Worm (Caenorhabditis elegans) whole organism, L4 larva: ENCODE measurements around the gene ddl-1.
A peak's percentile ranks its signal among the peaks of the same experiment; 100 is the strongest.

ENCODE experiments used
- D1046.2 ChIP-seq: fragments of 200-800 bp; sonication (Bioruptor generic); IDR thresholded peaks from 2 replicates; pipeline ENCODE4 v1.3.6; 2022; ENCODE audit warnings: missing genetic modification characterization, missing compliant biosample characterization
- F26F4.8 ChIP-seq: fragments of 200-800 bp; sonication (Bioruptor generic); conservative IDR thresholded peaks from 2 replicates; pipeline ENCODE4 v1.3.6; 2022; ENCODE audit warnings: missing genetic modification characterization, missing compliant biosample characterization
- F37D6.2 ChIP-seq: sonication (generic microtip); optimal IDR thresholded peaks from 2 replicates; lab custom pipeline; 2016; ENCODE audit warnings: mild to moderate bottlenecking, missing genetic modification characterization, missing compliant biosample characterization
- F44E2.7 ChIP-seq: fragments of 200-800 bp; sonication (Bioruptor generic); IDR thresholded peaks from 2 replicates; pipeline ENCODE4 v2.1.2; 2022; ENCODE audit warnings: missing genetic modification characterization, missing compliant biosample characterization
- T26A8.4 ChIP-seq: fragments of 200-800 bp; sonication (Bioruptor generic); IDR thresholded peaks from 2 replicates; pipeline ENCODE4 v1.3.6; 2022; ENCODE audit warnings: missing genetic modification characterization, missing compliant biosample characterization
- ZK337.2 ChIP-seq: fragments of 200-800 bp; sonication (Bioruptor generic); IDR thresholded peaks from 2 replicates; pipeline ENCODE4 v1.3.6; 2022; ENCODE audit warnings: missing genetic modification reagents, missing genetic modification characterization, missing compliant biosample characterization
- ZK546.5 ChIP-seq, 2 experiments: sonication (generic microtip); optimal IDR thresholded peaks; 2 replicates each; lab custom pipeline; 2017; ENCODE audit warnings: missing biosample characterization in 2 of 2, missing genetic modification characterization in 2 of 2
- aly-2 ChIP-seq: sonication (generic microtip); optimal IDR thresholded peaks from 2 replicates; lab custom pipeline; 2018; ENCODE audit warnings: missing biosample characterization, missing genetic modification characterization
- ama-1 ChIP-seq: fragments of 150-350 bp; optimal IDR thresholded peaks from 2 replicates; lab custom pipeline; 2014; ENCODE audit warnings: inconsistent platforms, mixed read lengths
- attf-4 ChIP-seq: sonication (generic microtip); optimal IDR thresholded peaks from 3 replicates; lab custom pipeline; 2017; ENCODE audit warnings: missing biosample characterization, missing genetic modification characterization
- ceh-20 ChIP-seq: fragments of 200-800 bp; sonication (Bioruptor generic); IDR thresholded peaks from 2 replicates; pipeline ENCODE4 v1.3.6; 2022; ENCODE audit warnings: missing genetic modification reagents, missing genetic modification characterization, missing compliant biosample characterization
- ceh-32 ChIP-seq: sonication (generic microtip); optimal IDR thresholded peaks from 2 replicates; lab custom pipeline; 2016; ENCODE audit warnings: mild to moderate bottlenecking, missing genetic modification characterization, missing compliant biosample characterization; ENCODE audit not compliant: poor library complexity
- ceh-44 ChIP-seq: fragments of 200-800 bp; sonication (Bioruptor generic); IDR thresholded peaks from 2 replicates; pipeline ENCODE4 v1.3.6; 2022; ENCODE audit warnings: missing genetic modification reagents, missing genetic modification characterization, missing compliant biosample characterization
- ctbp-1 ChIP-seq: fragments of 200-800 bp; sonication (Bioruptor generic); IDR thresholded peaks from 2 replicates; pipeline ENCODE4 v1.3.6; 2022; ENCODE audit warnings: missing genetic modification reagents, missing genetic modification characterization, missing compliant biosample characterization
- daf-12 ChIP-seq: fragments of 150-350 bp; optimal IDR thresholded peaks from 2 replicates; lab custom pipeline; 2014; ENCODE audit warnings: missing biosample characterization, missing genetic modification reagents, missing genetic modification characterization
- daf-16 ChIP-seq, 3 experiments: sonication (generic microtip); optimal IDR thresholded peaks; 2 replicates each; lab custom pipeline; 2016 to 2017; ENCODE audit warnings: missing genetic modification characterization in 3 of 3, missing genetic modification reagents in 3 of 3, mild to moderate bottlenecking in 2 of 3, missing compliant biosample characterization in 2 of 3, missing biosample characterization in 1 of 3, moderate library complexity in 1 of 3
- dmd-6 ChIP-seq: fragments of 200-800 bp; sonication (Bioruptor generic); IDR thresholded peaks from 2 replicates; pipeline ENCODE4 v1.3.6; 2022; ENCODE audit warnings: missing genetic modification reagents, missing genetic modification characterization, missing compliant biosample characterization
- dmd-9 ChIP-seq: fragments of 200-800 bp; sonication (Bioruptor generic); IDR thresholded peaks from 2 replicates; pipeline ENCODE4 v1.3.6; 2022; ENCODE audit warnings: missing genetic modification reagents, missing genetic modification characterization, missing compliant biosample characterization
- dve-1 ChIP-seq: sonication (generic microtip); optimal IDR thresholded peaks from 2 replicates; lab custom pipeline; 2017; ENCODE audit warnings: antibody characterized with exemption, mild to moderate bottlenecking, missing genetic modification characterization, missing compliant biosample characterization; ENCODE audit not compliant: insufficient read depth
- fkh-10 ChIP-seq: fragments of 150-350 bp; optimal IDR thresholded peaks from 2 replicates; lab custom pipeline; 2014; ENCODE audit warnings: missing biosample characterization, missing genetic modification reagents, missing genetic modification characterization
- hif-1 ChIP-seq, 2 experiments: sonication (generic microtip); optimal IDR thresholded peaks; 2 replicates each; lab custom pipeline; 2016 to 2017; ENCODE audit warnings: missing compliant biosample characterization in 2 of 2, missing genetic modification characterization in 2 of 2, missing genetic modification reagents in 2 of 2, missing genotype in 2 of 2, mild to moderate bottlenecking in 1 of 2
- hlh-30 ChIP-seq: sonication (generic microtip); optimal IDR thresholded peaks from 2 replicates; lab custom pipeline; 2017; ENCODE audit warnings: antibody characterized with exemption, mild to moderate bottlenecking, missing genetic modification characterization, missing compliant biosample characterization; ENCODE audit not compliant: insufficient read depth
- lim-7 ChIP-seq: fragments of 200-800 bp; sonication (Bioruptor generic); IDR thresholded peaks from 2 replicates; pipeline ENCODE4 v1.3.6; 2022; ENCODE audit warnings: missing genetic modification characterization, missing compliant biosample characterization
- lin-13 ChIP-seq: fragments of 150-350 bp; optimal IDR thresholded peaks from 2 replicates; lab custom pipeline; 2014; ENCODE audit warnings: missing biosample characterization, missing genetic modification reagents, missing genetic modification characterization
- lin-15B ChIP-seq: fragments of 150-350 bp; sonication (generic microtip); optimal IDR thresholded peaks from 3 replicates; lab custom pipeline; 2014; ENCODE audit warnings: missing biosample characterization, missing genetic modification characterization
- lin-29 ChIP-seq: fragments of 200-800 bp; sonication (Bioruptor generic); IDR thresholded peaks from 2 replicates; pipeline ENCODE4 v1.3.6; 2022; ENCODE audit warnings: missing genetic modification reagents, missing genetic modification characterization, missing compliant biosample characterization
- lin-39 ChIP-seq: fragments of 150-350 bp; optimal IDR thresholded peaks from 2 replicates; lab custom pipeline; 2014; ENCODE audit warnings: missing biosample characterization, missing genetic modification reagents, missing genetic modification characterization
- madf-9 ChIP-seq: fragments of 200-800 bp; sonication (Bioruptor generic); conservative IDR thresholded peaks from 2 replicates; pipeline ENCODE4 v1.3.6; 2022; ENCODE audit warnings: missing genetic modification reagents, missing genetic modification characterization, missing compliant biosample characterization
- mep-1 ChIP-seq: fragments of 150-350 bp; sonication (generic microtip); optimal IDR thresholded peaks from 3 replicates; lab custom pipeline; 2014; ENCODE audit warnings: missing biosample characterization, missing genetic modification characterization
- mxl-2 ChIP-seq: fragments of 200-800 bp; sonication (Bioruptor generic); conservative IDR thresholded peaks from 2 replicates; pipeline ENCODE4 v1.3.6; 2022; ENCODE audit warnings: missing genetic modification reagents, missing genetic modification characterization, missing compliant biosample characterization
- nhr-10 ChIP-seq: fragments of 150-350 bp; optimal IDR thresholded peaks from 2 replicates; lab custom pipeline; 2014; ENCODE audit warnings: missing biosample characterization, missing genetic modification characterization
- nhr-102 ChIP-seq: sonication (generic microtip); optimal IDR thresholded peaks from 2 replicates; lab custom pipeline; 2016; ENCODE audit warnings: mild to moderate bottlenecking, missing genetic modification characterization, moderate library complexity, missing compliant biosample characterization
- nhr-111 ChIP-seq: fragments of 200-800 bp; sonication (Bioruptor generic); optimal IDR thresholded peaks from 2 replicates; lab custom pipeline; 2018; ENCODE audit warnings: mild to moderate bottlenecking, missing genetic modification characterization, missing compliant biosample characterization
- nhr-237 ChIP-seq: sonication (generic microtip); optimal IDR thresholded peaks from 2 replicates; lab custom pipeline; 2017; ENCODE audit warnings: missing biosample characterization, missing genetic modification characterization
- nhr-25 ChIP-seq: sonication (generic microtip); optimal IDR thresholded peaks from 2 replicates; lab custom pipeline; 2017; ENCODE audit warnings: missing genetic modification characterization, mild to moderate bottlenecking, missing compliant biosample characterization, antibody characterized with exemption, moderate library complexity, borderline replicate concordance; ENCODE audit not compliant: insufficient read depth
- nhr-28 ChIP-seq: fragments of 150-350 bp; optimal IDR thresholded peaks from 2 replicates; lab custom pipeline; 2014; ENCODE audit warnings: missing biosample characterization, missing genetic modification characterization
- nhr-42 ChIP-seq: fragments of 200-800 bp; sonication (Bioruptor generic); IDR thresholded peaks from 2 replicates; pipeline ENCODE4 v1.3.6; 2022; ENCODE audit warnings: missing genetic modification characterization, missing compliant biosample characterization
- nhr-6 ChIP-seq: fragments of 150-350 bp; optimal IDR thresholded peaks from 2 replicates; lab custom pipeline; 2014; ENCODE audit warnings: missing biosample characterization, missing genetic modification characterization
- php-3 ChIP-seq: fragments of 200-800 bp; sonication (Bioruptor generic); IDR thresholded peaks from 2 replicates; pipeline ENCODE4 v1.3.6; 2022; ENCODE audit warnings: missing genetic modification reagents, missing genetic modification characterization, missing compliant biosample characterization
- pqm-1 ChIP-seq: sonication (generic microtip); optimal IDR thresholded peaks from 2 replicates; lab custom pipeline; 2017; ENCODE audit warnings: missing biosample characterization, missing genetic modification characterization
- saeg-2 ChIP-seq: fragments of 200-800 bp; sonication (Bioruptor generic); IDR thresholded peaks from 2 replicates; pipeline ENCODE4 v1.3.6; 2022; ENCODE audit warnings: missing genetic modification reagents, missing genetic modification characterization, missing compliant biosample characterization
- skn-1 ChIP-seq: fragments of 150-350 bp; optimal IDR thresholded peaks from 2 replicates; lab custom pipeline; 2014; ENCODE audit warnings: missing biosample characterization, missing genetic modification characterization
- snpc-1.2 ChIP-seq: fragments of 200-800 bp; sonication (Bioruptor generic); IDR thresholded peaks from 2 replicates; pipeline ENCODE4 v1.3.6; 2022; ENCODE audit warnings: missing genetic modification reagents, missing genetic modification characterization, missing compliant biosample characterization
- snpc-4 ChIP-seq: fragments of 150-350 bp; optimal IDR thresholded peaks from 2 replicates; lab custom pipeline; 2014; ENCODE audit warnings: missing biosample characterization, missing genetic modification characterization
- spr-3 ChIP-seq: fragments of 200-800 bp; sonication (Bioruptor generic); optimal IDR thresholded peaks from 2 replicates; lab custom pipeline; 2018; ENCODE audit warnings: mild to moderate bottlenecking, missing genetic modification characterization, missing compliant biosample characterization
- tag-97 ChIP-seq: fragments of 200-800 bp; sonication (Bioruptor generic); IDR thresholded peaks from 2 replicates; pipeline ENCODE4 v1.3.6; 2022; ENCODE audit warnings: missing genetic modification characterization, missing compliant biosample characterization
- unc-39 ChIP-seq: sonication (generic microtip); optimal IDR thresholded peaks from 2 replicates; lab custom pipeline; 2017; ENCODE audit warnings: missing biosample characterization, missing genetic modification characterization
- unc-62 ChIP-seq, 3 experiments: fragments of 150-350 bp in 1 of 3; sonication (generic microtip); optimal IDR thresholded peaks in 2 of 3; peaks in 1 of 3; 1 replicate in 1 of 3; 2 replicates in 2 of 3; lab custom pipeline; 2014 to 2017; ENCODE audit warnings: missing biosample characterization in 3 of 3, missing genetic modification characterization in 3 of 3, missing genetic modification reagents in 3 of 3, missing genotype in 1 of 3
- vab-7 ChIP-seq: fragments of 200-800 bp; sonication (Bioruptor generic); IDR thresholded peaks from 2 replicates; pipeline ENCODE4 v1.3.6; 2022; ENCODE audit warnings: missing genetic modification reagents, missing genetic modification characterization, missing compliant biosample characterization
- ztf-7 ChIP-seq: fragments of 150-350 bp; optimal IDR thresholded peaks from 2 replicates; lab custom pipeline; 2014; ENCODE audit warnings: missing biosample characterization, missing genetic modification characterization

ddl-1 gene

DNA sequence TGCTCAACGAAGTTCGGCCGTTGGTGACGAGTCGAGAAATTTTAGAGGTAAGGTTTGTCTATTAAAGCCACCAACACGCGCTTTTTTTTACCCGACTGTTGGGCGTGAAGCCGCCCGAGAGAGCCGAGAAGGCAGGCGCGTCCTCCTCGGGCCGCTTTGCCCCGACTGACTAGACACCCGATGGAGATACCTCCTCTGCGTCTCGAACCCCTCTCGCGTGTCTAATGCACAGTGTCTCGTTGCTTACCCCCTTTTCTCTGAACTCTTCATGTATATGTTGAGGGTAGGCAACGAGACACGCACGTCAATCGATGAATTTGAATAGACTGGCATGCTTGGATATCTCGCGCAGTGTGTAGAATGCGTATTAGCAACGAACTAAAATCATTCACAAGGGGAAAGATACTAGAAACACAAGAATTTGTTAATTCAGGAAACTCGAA is 13.6 kb upstream of the ddl-1 start (continued):
- TF ChIP-seq unc-62 (GFP tag; optimal IDR thresholded peaks at IDR 0.05 in 1 of 2; lab: Kevin White, UChicago) (peak in 1 of 2 experiments; percentile 100), unc-62 (tag; optimal IDR thresholded peaks at IDR 0.05; lab: Kevin White, UChicago) (peak; percentile 45), nhr-25 (tag; lab: Kevin White, UChicago) (peak; percentile 2), ctbp-1 (GFP tag; lab: Robert Waterston, UW) (peak; percentile 99), daf-16 (GFP tag; optimal IDR thresholded peaks at IDR 0.05; lab: Kevin White, UChicago) (peak; percentile 43 to 46), daf-16 (tag; optimal IDR thresholded peaks at IDR 0.05; lab: Kevin White, UChicago) (peak; percentile 72), ama-1 (lab: Kevin White, UChicago) (peak; percentile 100), ceh-32 (tag; lab: Kevin White, UChicago) (peak; percentile 59), dmd-6 (GFP tag; lab: Robert Waterston, UW) (peak; percentile 90), skn-1 (tag; lab: Kevin White, UChicago) (peak; percentile 62), nhr-28 (tag; lab: Kevin White, UChicago) (peak; percentile 55), mxl-2 (GFP tag; lab: Robert Waterston, UW) (peak; percentile 51; the same call in 1 of the 2 replicates), madf-9 (peak; percentile 90), lin-29 (GFP tag; lab: Robert Waterston, UW) (peak; percentile 89), fkh-10 (GFP tag; lab: Kevin White, UChicago) (peak; percentile 85), spr-3 (GFP tag; lab: Kevin White, UChicago) (peak; percentile 94), saeg-2 (GFP tag; lab: Robert Waterston, UW) (peak; percentile 95), attf-4 (no peak), ZK546.5 (tag; optimal IDR thresholded peaks at IDR 0.05; lab: Kevin White, UChicago) (no peak), lim-7 (GFP tag; lab: Robert Waterston, UW) (peak; percentile 95), nhr-102 (tag; lab: Kevin White, UChicago) (peak; percentile 70), D1046.2 (GFP tag; lab: Robert Waterston, UW) (peak; percentile 94), php-3 (GFP tag; lab: Robert Waterston, UW) (peak; percentile 90), nhr-6 (tag; lab: Kevin White, UChicago) (peak; percentile 40), ztf-7 (tag; lab: Kevin White, UChicago) (peak; percentile 9), nhr-237 (peak; percentile 42), dve-1 (tag; lab: Kevin White, UChicago) (peak; percentile 80), lin-15B (tag; lab: Kevin White, UChicago) (no peak), vab-7 (GFP tag; lab: Robert Waterston, UW) (peak; percentile 97), dmd-9 (GFP tag; lab: Robert Waterston, UW) (peak; percentile 80), nhr-111 (GFP tag; lab: Kevin White, UChicago) (peak; percentile 99), F26F4.8 (GFP tag; lab: Robert Waterston, UW) (peak; percentile 57; the same call in 1 of the 2 replicates), daf-12 (no peak), snpc-1.2 (peak; percentile 94), F44E2.7 (GFP tag; lab: Robert Waterston, UW) (peak; percentile 94), tag-97 (GFP tag; lab: Robert Waterston, UW) (peak; percentile 90), nhr-42 (GFP tag; lab: Robert Waterston, UW) (peak; percentile 94), aly-2 (tag; lab: Kevin White, UChicago) (no peak), nhr-10 (tag; lab: Kevin White, UChicago) (peak; percentile 77), mep-1 (peak; percentile 90), ceh-20 (GFP tag; lab: Robert Waterston, UW) (peak; percentile 96), F37D6.2 (peak; percentile 91), ceh-44 (GFP tag; lab: Robert Waterston, UW) (peak; percentile 34; the same call in 1 of the 2 replicates), lin-39 (tag; lab: Kevin White, UChicago) (no peak), hlh-30 (tag; lab: Kevin White, UChicago) (peak; percentile 89), pqm-1 (tag; lab: Kevin White, UChicago) (peak; percentile 11), snpc-4 (tag; lab: Kevin White, UChicago) (no peak), unc-39 (tag; lab: Kevin White, UChicago) (no peak), ZK337.2 (GFP tag; lab: Robert Waterston, UW) (peak; percentile 88), T26A8.4 (GFP tag; lab: Robert Waterston, UW) (peak; percentile 97), lin-13 (peak; percentile 76), hif-1 (tag; optimal IDR thresholded peaks at IDR 0.05; lab: Kevin White, UChicago) (peak; percentile 31 to 94)
